Fruit fly (Drosophila melanogaster): ENCODE results near the gene PGRP-SA.
A peak's percentile ranks its signal among the peaks of the same experiment; 100 is the strongest.

PGRP-SA gene

dm6 chrX:11569956-11570695 is 8.7 kb downstream of the PGRP-SA start, which contains the start of the genes Polr2A and CG11699 (continued):
- TF ChIP-seq CG13287 (GFP tag; IDR thresholded peaks at IDR 0.05; ENCODE audit: partially characterized antibody) (no peak), sens-2 (GFP tag; IDR thresholded peaks at IDR 0.05) (no peak), Trl (optimal IDR thresholded peaks at IDR 0.05) (no peak), Trl (GFP tag; optimal IDR thresholded peaks at IDR 0.05) (peak; percentile 6), Blimp-1 (GFP tag; optimal IDR thresholded peaks at IDR 0.05) (no peak), inv (GFP tag; IDR thresholded peaks at IDR 0.05; ENCODE audit: partially characterized antibody) (no peak), CG2889 (GFP tag; IDR thresholded peaks at IDR 0.05) (no peak), CG2199 (GFP tag; IDR thresholded peaks at IDR 0.05) (no peak), CG14441 (GFP tag; IDR thresholded peaks at IDR 0.05) (peak; percentile 23; the same call in 1 of the 2 replicates), chif (GFP tag; optimal IDR thresholded peaks at IDR 0.05) (no peak), H2.0 (GFP tag; IDR thresholded peaks at IDR 0.05) (no peak), CG34224 (GFP tag; IDR thresholded peaks at IDR 0.05; ENCODE audit: partially characterized antibody) (no peak), CG10267 (tag; optimal IDR thresholded peaks at IDR 0.05) (peak; percentile 93), CTCF (GFP tag; optimal IDR thresholded peaks at IDR 0.05) (no peak), CG18619 (GFP tag; optimal IDR thresholded peaks at IDR 0.05) (no peak), Doc2 (GFP tag; IDR thresholded peaks at IDR 0.05) (no peak), dan (GFP tag; IDR thresholded peaks at IDR 0.05) (no peak), CG42726 (GFP tag; IDR thresholded peaks at IDR 0.05; ENCODE audit: partially characterized antibody) (no peak), peb (GFP tag; IDR thresholded peaks at IDR 0.05) (no peak), ems (GFP tag; optimal IDR thresholded peaks at IDR 0.05) (peak; percentile 5), CG9215 (GFP tag; IDR thresholded peaks at IDR 0.05) (peak; percentile 33), wdn (GFP tag; IDR thresholded peaks at IDR 0.05) (no peak), Optix (GFP tag; IDR thresholded peaks at IDR 0.05) (no peak), h (optimal IDR thresholded peaks at IDR 0.05) (no peak), Xrp1 (GFP tag; IDR thresholded peaks at IDR 0.05) (0 out of 2 replicates have a peak, but pooled peaks have one; percentile 26), CG16779 (GFP tag; IDR thresholded peaks at IDR 0.05) (no peak), E2f1 (GFP tag; IDR thresholded peaks at IDR 0.05) (no peak), Lpt (GFP tag; optimal IDR thresholded peaks at IDR 0.05) (no peak), Ets97D (GFP tag; optimal IDR thresholded peaks at IDR 0.05) (no peak), CG3281 (GFP tag; optimal IDR thresholded peaks at IDR 0.05) (peak; percentile 44), her (GFP tag; optimal IDR thresholded peaks at IDR 0.05) (no peak), CG17802 (tag; optimal IDR thresholded peaks at IDR 0.05) (no peak), mld (GFP tag; IDR thresholded peaks at IDR 0.05; ENCODE audit: partially characterized antibody) (no peak), Rfx (GFP tag; IDR thresholded peaks at IDR 0.05) (peak; percentile 41; the same call in 1 of the 2 replicates), knrl (GFP tag; IDR thresholded peaks at IDR 0.05; ENCODE audit: partially characterized antibody) (no peak; the same call in 2 of the 3 replicates), Ada2b (GFP tag; IDR thresholded peaks at IDR 0.05) (no peak), vvl (GFP tag; IDR thresholded peaks at IDR 0.05) (0 out of 2 replicates have a peak, but pooled peaks have one; percentile 22), unpg (GFP tag; optimal IDR thresholded peaks at IDR 0.05) (peak; percentile 2), Poxn (GFP tag; IDR thresholded peaks at IDR 0.05) (no peak), Camta (GFP tag; optimal IDR thresholded peaks at IDR 0.05) (no peak), gsb (GFP tag; IDR thresholded peaks at IDR 0.05) (no peak), CG8924 (tag; optimal IDR thresholded peaks at IDR 0.05) (peak; percentile 31), CG9817 (tag; optimal IDR thresholded peaks at IDR 0.05) (peak; percentile 53), CG18476 (GFP tag; optimal IDR thresholded peaks at IDR 0.05) (no peak), pum (GFP tag; optimal IDR thresholded peaks at IDR 0.05) (no peak), ewg (GFP tag; optimal IDR thresholded peaks at IDR 0.05) (peak; percentile 21), wek (GFP tag; optimal IDR thresholded peaks at IDR 0.05) (no peak), row (GFP tag; IDR thresholded peaks at IDR 0.05) (peak; percentile 87), CG1602 (GFP tag; optimal IDR thresholded peaks at IDR 0.05) (peak; percentile 23), CG12942 (GFP tag; optimal IDR thresholded peaks at IDR 0.05) (no peak), CG7839 (tag; optimal IDR thresholded peaks at IDR 0.05) (no peak), CG1529 (GFP tag; optimal IDR thresholded peaks at IDR 0.05) (no peak)
